Worm (Caenorhabditis elegans): ENCODE data around the gene fbxc-44.

ce11 chrII:4281743-4282142 lies 44.2 kb upstream of the fbxc-44 start, which contains the start of gene C01F1.5:
- TF ChIP-seq ceh-32 (tag; optimal IDR thresholded peaks at IDR 0.05; ENCODE audit: poor library complexity) (no peak), fkh-10 (GFP tag; optimal IDR thresholded peaks at IDR 0.05) (no peak), pha-4 (GFP tag; IDR thresholded peaks at IDR 0.05) (no peak), pha-4 (tag; optimal IDR thresholded peaks at IDR 0.05) (no peak), ces-1 (GFP tag; optimal IDR thresholded peaks at IDR 0.05) (no peak), unc-39 (tag; optimal IDR thresholded peaks at IDR 0.05) (no peak), dpl-1 (GFP tag; optimal IDR thresholded peaks at IDR 0.05) (no peak), dve-1 (tag; optimal IDR thresholded peaks at IDR 0.05; ENCODE audit: insufficient read depth) (no peak), mdl-1 (tag; optimal IDR thresholded peaks at IDR 0.05) (no peak)
